Worm (Caenorhabditis elegans): ENCODE data around the gene C08B6.5.

DNA sequence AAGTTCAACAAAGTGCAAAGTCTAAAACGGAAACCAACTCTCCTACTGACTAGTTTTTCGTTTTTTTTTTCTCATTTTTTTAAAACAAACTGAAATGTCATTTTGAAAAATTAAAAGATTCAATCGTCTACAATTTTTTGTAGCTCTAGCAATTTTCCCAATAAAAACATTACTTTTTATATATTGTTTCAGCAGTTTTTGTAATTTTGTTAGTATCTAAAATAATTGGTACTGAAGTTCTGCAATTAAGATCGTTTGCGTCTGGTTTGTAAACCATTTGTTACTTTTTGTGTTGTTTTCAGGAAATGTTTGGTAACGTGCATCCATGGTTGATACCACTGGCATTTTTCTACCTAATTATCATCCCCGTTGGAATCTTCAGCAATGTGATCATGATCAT is 41.0 kb downstream of the C08B6.5 start, which contains the start of gene srsx-30:
- TF ChIP-seq nhr-12 (tag; optimal IDR thresholded peaks at IDR 0.05) (no peak), skn-1 (tag; optimal IDR thresholded peaks at IDR 0.05) (no peak), lin-13 (GFP tag; optimal IDR thresholded peaks at IDR 0.05) (no peak), ztf-11 (tag; optimal IDR thresholded peaks at IDR 0.05) (no peak), alr-1 (tag; optimal IDR thresholded peaks at IDR 0.05) (no peak), elt-1 (tag; optimal IDR thresholded peaks at IDR 0.05) (no peak), snpc-4 (tag; optimal IDR thresholded peaks at IDR 0.05) (no peak), unc-39 (tag; optimal IDR thresholded peaks at IDR 0.05) (no peak), fos-1 (tag; optimal IDR thresholded peaks at IDR 0.05) (no peak), unc-55 (GFP tag; optimal IDR thresholded peaks at IDR 0.05) (no peak), nhr-25 (tag; optimal IDR thresholded peaks at IDR 0.05) (no peak), blmp-1 (tag; optimal IDR thresholded peaks at IDR 0.05; ENCODE audit: insufficient read depth) (no peak)

All from whole organism, L2 larva.